Fruit fly (Drosophila melanogaster) whole organism, prepupa: ENCODE measurements around the gene GNBP3.

Experiments
- CG6276 ChIP-seq: fragments of 200-800 bp; sonication (Bioruptor generic); optimal IDR thresholded peaks from 2 replicates; lab custom pipeline; 2017; ENCODE audit warnings: missing biosample characterization, mild to moderate bottlenecking, missing genetic modification characterization
- Eip93F ChIP-seq: fragments of 200-800 bp; sonication (Bioruptor generic); optimal IDR thresholded peaks from 2 replicates; lab custom pipeline; 2016; ENCODE audit warnings: missing biosample characterization, mild to moderate bottlenecking, missing genetic modification characterization
- Sox102F ChIP-seq: fragments of 200-800 bp; sonication (Bioruptor generic); optimal IDR thresholded peaks from 2 replicates; lab custom pipeline; 2016; ENCODE audit warnings: missing biosample characterization, mild to moderate bottlenecking, missing genetic modification characterization
- fd59A ChIP-seq: fragments of 200-800 bp; sonication (Bioruptor generic); optimal IDR thresholded peaks from 2 replicates; lab custom pipeline; 2017; ENCODE audit warnings: missing biosample characterization, mild to moderate bottlenecking, missing genetic modification characterization, missing genetic modification reagents

- TF ChIP-seq Sox102F (GFP tag; lab: Kevin White, UChicago) (no peak), CG6276 (no peak), Eip93F (no peak), fd59A (GFP tag; lab: Kevin White, UChicago) (no peak)
These were observed 11.6 kb downstream of the GNBP3 start, which contains the start of the genes CG5653 and CG5021 for dm6 chr3L:8966324-8967011.
